Worm (Caenorhabditis elegans) whole organism, L1 larva: ENCODE results near the gene K01A11.3.

Experiments
- C16A3.4 ChIP-seq: fragments of 150-350 bp; optimal IDR thresholded peaks from 2 replicates; lab custom pipeline; 2014; ENCODE audit warnings: missing biosample characterization, missing genetic modification characterization
- F16B12.6 ChIP-seq: fragments of 150-350 bp; optimal IDR thresholded peaks from 2 replicates; lab custom pipeline; 2014; ENCODE audit warnings: missing biosample characterization, missing genetic modification characterization
- alr-1 ChIP-seq: fragments of 200-800 bp; sonication (Bioruptor generic); optimal IDR thresholded peaks from 2 replicates; lab custom pipeline; 2018; ENCODE audit warnings: borderline replicate concordance, mild to moderate bottlenecking, missing genetic modification characterization, missing compliant biosample characterization
- ama-1 ChIP-seq: fragments of 150-350 bp; optimal IDR thresholded peaks from 2 replicates; lab custom pipeline; 2014
- blmp-1 ChIP-seq: fragments of 150-350 bp; optimal IDR thresholded peaks from 2 replicates; lab custom pipeline; 2014; ENCODE audit warnings: missing biosample characterization, missing genetic modification characterization
- ceh-8 ChIP-seq: fragments of 200-800 bp; sonication (Bioruptor generic); optimal IDR thresholded peaks from 2 replicates; lab custom pipeline; 2018; ENCODE audit warnings: mild to moderate bottlenecking, missing genetic modification characterization, moderate library complexity, missing compliant biosample characterization
- ceh-90 ChIP-seq: sonication (generic microtip); optimal IDR thresholded peaks from 2 replicates; lab custom pipeline; 2016; ENCODE audit warnings: missing genetic modification characterization, missing compliant biosample characterization
- dpl-1 ChIP-seq, 3 experiments: fragments of 150-350 bp in 2 of 3; sonication (generic microtip) in 1 of 3; optimal IDR thresholded peaks; 2 replicates each; lab custom pipeline; 2014 to 2017; ENCODE audit warnings: missing biosample characterization in 3 of 3, missing genetic modification characterization in 3 of 3, missing genetic modification reagents in 3 of 3
- efl-1 ChIP-seq, 4 experiments: fragments of 150-350 bp; optimal IDR thresholded peaks in 3 of 4; peaks in 1 of 4; 1 replicate in 1 of 4; 2 replicates in 3 of 4; lab custom pipeline; 2014; ENCODE audit warnings: missing biosample characterization in 2 of 4, missing genetic modification characterization in 2 of 4, missing genetic modification reagents in 2 of 4
- efl-3 ChIP-seq: fragments of 200-800 bp; sonication (Bioruptor generic); optimal IDR thresholded peaks from 2 replicates; lab custom pipeline; 2018; ENCODE audit warnings: mild to moderate bottlenecking, missing genetic modification characterization, missing compliant biosample characterization
- elt-3 ChIP-seq, 6 experiments: fragments of 150-350 bp in 1 of 6; sonication (generic microtip); optimal IDR thresholded peaks; 2 replicates each; lab custom pipeline; 2017 to 2018; ENCODE audit warnings: missing biosample characterization in 6 of 6, missing genetic modification characterization in 6 of 6, inconsistent platforms in 1 of 6
- fkh-4 ChIP-seq: sonication (generic microtip); optimal IDR thresholded peaks from 2 replicates; lab custom pipeline; 2016; ENCODE audit warnings: missing compliant biosample characterization, missing genetic modification characterization, borderline replicate concordance
- fkh-8 ChIP-seq: sonication (generic microtip); optimal IDR thresholded peaks from 2 replicates; lab custom pipeline; 2016; ENCODE audit warnings: mild to moderate bottlenecking, missing genetic modification characterization, missing compliant biosample characterization
- grh-1 ChIP-seq: fragments of 200-800 bp; sonication (Bioruptor generic); IDR thresholded peaks from 2 replicates; pipeline ENCODE4 v1.3.6; 2022; ENCODE audit warnings: missing genetic modification reagents, missing genetic modification characterization, missing compliant biosample characterization
- hlh-17 ChIP-seq: fragments of 200-800 bp; sonication (Bioruptor generic); optimal IDR thresholded peaks from 2 replicates; lab custom pipeline; 2018; ENCODE audit warnings: missing genetic modification characterization, mild to moderate bottlenecking, missing compliant biosample characterization, moderate library complexity, borderline replicate concordance
- hlh-4 ChIP-seq: sonication (generic microtip); optimal IDR thresholded peaks from 2 replicates; lab custom pipeline; 2016; ENCODE audit warnings: mild to moderate bottlenecking, missing genetic modification characterization, missing compliant biosample characterization
- hpl-2 ChIP-seq: fragments of 150-350 bp; optimal IDR thresholded peaks from 2 replicates; lab custom pipeline; 2014; ENCODE audit warnings: missing biosample characterization, missing genetic modification reagents, missing genetic modification characterization
- irx-1 ChIP-seq: sonication (generic microtip); optimal IDR thresholded peaks from 2 replicates; lab custom pipeline; 2016; ENCODE audit warnings: missing genetic modification characterization, missing compliant biosample characterization
- jun-1 ChIP-seq: fragments of 150-350 bp; optimal IDR thresholded peaks from 2 replicates; lab custom pipeline; 2014; ENCODE audit warnings: missing biosample characterization, missing genetic modification reagents, missing genetic modification characterization
- lin-13 ChIP-seq: fragments of 150-350 bp; optimal IDR thresholded peaks from 2 replicates; lab custom pipeline; 2014; ENCODE audit warnings: missing biosample characterization, missing genetic modification reagents, missing genetic modification characterization
- lin-14 ChIP-seq: fragments of 200-800 bp; sonication (Bioruptor generic); optimal IDR thresholded peaks from 2 replicates; lab custom pipeline; 2018; ENCODE audit warnings: mild to moderate bottlenecking, missing genetic modification characterization, moderate library complexity, missing compliant biosample characterization
- lin-15B ChIP-seq: fragments of 150-350 bp; sonication (generic microtip); optimal IDR thresholded peaks from 3 replicates; lab custom pipeline; 2014; ENCODE audit warnings: missing biosample characterization, missing genetic modification characterization
- lin-35 ChIP-seq, 2 experiments: fragments of 150-350 bp; optimal IDR thresholded peaks; 2 replicates each; lab custom pipeline; 2014; ENCODE audit warnings: missing biosample characterization in 2 of 2, missing genetic modification characterization in 2 of 2, missing genetic modification reagents in 2 of 2
- mab-9 ChIP-seq: fragments of 200-800 bp; sonication (Bioruptor generic); IDR thresholded peaks from 2 replicates; pipeline ENCODE4 v1.3.6; 2022; ENCODE audit warnings: missing genetic modification reagents, missing genetic modification characterization, missing compliant biosample characterization
- mdl-1 ChIP-seq, 2 experiments: fragments of 150-350 bp; optimal IDR thresholded peaks; 2 replicates each; lab custom pipeline; 2014 to 2017; ENCODE audit warnings: missing biosample characterization in 2 of 2, missing genetic modification characterization in 2 of 2, inconsistent platforms in 1 of 2
- mep-1 ChIP-seq: fragments of 150-350 bp; optimal IDR thresholded peaks from 2 replicates; lab custom pipeline; 2014; ENCODE audit warnings: missing biosample characterization, missing genetic modification characterization
- nhr-11 ChIP-seq: fragments of 150-350 bp; optimal IDR thresholded peaks from 2 replicates; lab custom pipeline; 2014; ENCODE audit warnings: missing biosample characterization, missing genetic modification characterization
- nhr-19 ChIP-seq: fragments of 200-800 bp; sonication (Bioruptor generic); conservative IDR thresholded peaks from 2 replicates; pipeline ENCODE4 v1.3.6; 2022; ENCODE audit warnings: missing genetic modification characterization, missing compliant biosample characterization
- nhr-20 ChIP-seq: sonication (generic microtip); optimal IDR thresholded peaks from 2 replicates; lab custom pipeline; 2016; ENCODE audit warnings: mild to moderate bottlenecking, missing genetic modification characterization, missing compliant biosample characterization
- nhr-237 ChIP-seq: fragments of 150-350 bp; optimal IDR thresholded peaks from 2 replicates; lab custom pipeline; 2014; ENCODE audit warnings: missing biosample characterization, missing genetic modification characterization
- nhr-71 ChIP-seq: sonication (generic microtip); optimal IDR thresholded peaks from 2 replicates; lab custom pipeline; 2016; ENCODE audit warnings: mild to moderate bottlenecking, missing genetic modification characterization, moderate library complexity, missing compliant biosample characterization
- nhr-77 ChIP-seq: fragments of 150-350 bp; optimal IDR thresholded peaks from 2 replicates; lab custom pipeline; 2014; ENCODE audit warnings: missing biosample characterization, missing genetic modification characterization
- nhr-84 ChIP-seq: sonication (generic microtip); optimal IDR thresholded peaks from 2 replicates; lab custom pipeline; 2017; ENCODE audit warnings: missing biosample characterization, missing genetic modification characterization
- nhr-85 ChIP-seq: sonication (generic microtip); peaks from one replicate; lab custom pipeline; 2016; ENCODE audit warnings: missing genetic modification characterization, inconsistent platforms, missing compliant biosample characterization
- nhr-90 ChIP-seq: sonication (generic microtip); optimal IDR thresholded peaks from 2 replicates; lab custom pipeline; 2016; ENCODE audit warnings: mild to moderate bottlenecking, missing genetic modification characterization, missing compliant biosample characterization; ENCODE audit not compliant: poor library complexity
- pag-3 ChIP-seq: sonication (generic microtip); optimal IDR thresholded peaks from 2 replicates; lab custom pipeline; 2017; ENCODE audit warnings: missing genetic modification characterization, mild to moderate bottlenecking, missing compliant biosample characterization, antibody characterized with exemption, borderline replicate concordance; ENCODE audit not compliant: insufficient read depth
- skn-1 ChIP-seq: fragments of 150-350 bp; optimal IDR thresholded peaks from 2 replicates; lab custom pipeline; 2014; ENCODE audit warnings: missing biosample characterization, missing genetic modification characterization
- snpc-4 ChIP-seq: fragments of 150-350 bp; optimal IDR thresholded peaks from 2 replicates; lab custom pipeline; 2014; ENCODE audit warnings: missing biosample characterization, missing genetic modification characterization
- snu-23 ChIP-seq: sonication (generic microtip); optimal IDR thresholded peaks from 2 replicates; lab custom pipeline; 2016; ENCODE audit warnings: missing genetic modification characterization, missing compliant biosample characterization
- tlp-1 ChIP-seq: fragments of 150-350 bp; optimal IDR thresholded peaks from 2 replicates; lab custom pipeline; 2014; ENCODE audit warnings: missing biosample characterization, missing genetic modification characterization
- unc-130 ChIP-seq: fragments of 150-350 bp; optimal IDR thresholded peaks from 2 replicates; lab custom pipeline; 2017; ENCODE audit warnings: missing biosample characterization, missing genetic modification characterization, inconsistent platforms
- unc-30 ChIP-seq: sonication (generic microtip); optimal IDR thresholded peaks from 2 replicates; lab custom pipeline; 2017; ENCODE audit warnings: missing biosample characterization, missing genetic modification characterization
- unc-62 ChIP-seq: fragments of 150-350 bp; optimal IDR thresholded peaks from 2 replicates; lab custom pipeline; 2014; ENCODE audit warnings: missing biosample characterization, missing genetic modification reagents, missing genetic modification characterization
- xbp-1 ChIP-seq: sonication (generic microtip); optimal IDR thresholded peaks from 2 replicates; lab custom pipeline; 2016; ENCODE audit warnings: missing genetic modification characterization, missing compliant biosample characterization
- zag-1 ChIP-seq: fragments of 150-350 bp; optimal IDR thresholded peaks from 2 replicates; lab custom pipeline; 2014; ENCODE audit warnings: missing biosample characterization, missing genetic modification characterization
- ztf-4 ChIP-seq: fragments of 150-350 bp; optimal IDR thresholded peaks from 2 replicates; lab custom pipeline; 2014; ENCODE audit warnings: missing biosample characterization, missing genetic modification characterization

Gene K01A11.3

ce11 chrIII:3484995-3485394, 32.6 kb upstream of the K01A11.3 start:
- no peak for TF ChIP-seq efl-1 (optimal IDR thresholded peaks at IDR 0.05; lab: Kevin White, UChicago)
- peak in 1 of 2 experiments; percentile 2 for TF ChIP-seq efl-1 (GFP tag; optimal IDR thresholded peaks at IDR 0.05 in 1 of 2; lab: Kevin White, UChicago)
- TF ChIP-seq ceh-8, result no peak
- TF ChIP-seq C16A3.4, result no peak
- no peak for TF ChIP-seq ceh-90 (tag; lab: Kevin White, UChicago)
- peak; percentile 61 for TF ChIP-seq nhr-85 (tag; lab: Kevin White, UChicago)
- TF ChIP-seq F16B12.6 (tag; lab: Kevin White, UChicago), result no peak

DNA sequence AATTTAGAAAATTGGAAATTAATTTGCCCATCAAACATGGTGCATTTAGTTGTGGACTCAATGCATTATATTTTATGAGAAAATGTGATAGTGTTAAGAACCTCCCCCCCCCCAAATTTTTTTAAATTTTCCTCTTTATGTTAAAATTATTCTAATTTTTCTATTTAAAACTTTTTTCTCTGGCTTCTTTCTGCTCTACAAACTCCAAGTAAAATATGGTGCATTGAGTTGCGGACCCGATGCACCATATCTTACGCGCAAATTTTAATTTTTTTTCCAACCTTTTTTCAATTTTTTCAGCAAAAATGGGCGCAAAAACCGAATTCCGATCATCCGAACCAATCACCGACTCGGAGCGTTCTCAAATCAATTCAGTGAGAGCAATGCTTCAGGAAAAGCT, 29.9 kb upstream of the K01A11.3 start, which contains the start of gene C34C12.6:
Gene C34C12.6, plus strand, starts transcription at position 301 of the 400 bp plus-strand sequence.
- no peak for TF ChIP-seq lin-35 (GFP tag; optimal IDR thresholded peaks at IDR 0.05; lab: Kevin White, UChicago)
- TF ChIP-seq nhr-85 (tag; lab: Kevin White, UChicago), result peak; percentile 46

- TF ChIP-seq efl-3 (no peak), mep-1 (tag; lab: Kevin White, UChicago) (peak; percentile 6), blmp-1 (tag; lab: Kevin White, UChicago) (peak; percentile 96)
- TF ChIP-seq, all 84 proteins: peak for 2
Observed at ce11 chrIII:3480950-3481349, 28.5 kb upstream of the K01A11.3 start.

- TF ChIP-seq alr-1, result no peak
- peak; percentile 16 for TF ChIP-seq snu-23 (GFP tag; lab: Kevin White, UChicago)
- TF ChIP-seq irx-1, result no peak
- no peak for TF ChIP-seq nhr-84
- no peak for TF ChIP-seq grh-1 (GFP tag; lab: Robert Waterston, UW)
- TF ChIP-seq lin-13 (GFP tag; lab: Kevin White, UChicago), result no peak
- peak; percentile 60 for TF ChIP-seq lin-14 (GFP tag; lab: Kevin White, UChicago)
- TF ChIP-seq nhr-20 (tag; lab: Kevin White, UChicago), result peak; percentile 13
- no peak for TF ChIP-seq nhr-77 (tag; lab: Kevin White, UChicago)
- TF ChIP-seq hlh-4 (tag; lab: Kevin White, UChicago), result no peak
- no peak for TF ChIP-seq tlp-1
- no peak for TF ChIP-seq lin-35 (GFP tag; optimal IDR thresholded peaks at IDR 0.05; lab: Kevin White, UChicago)
- TF ChIP-seq unc-62 (GFP tag; lab: Kevin White, UChicago), result no peak
- no peak for TF ChIP-seq dpl-1 (GFP tag; optimal IDR thresholded peaks at IDR 0.05; lab: Kevin White, UChicago)
- TF ChIP-seq unc-30 (tag; lab: Kevin White, UChicago), result no peak
- TF ChIP-seq nhr-90 (tag; lab: Kevin White, UChicago), result peak; percentile 47
- no peak for TF ChIP-seq fkh-4
- peak; percentile 1 for TF ChIP-seq unc-130
- TF ChIP-seq nhr-19 (GFP tag; lab: Robert Waterston, UW), result no peak
- no peak for TF ChIP-seq jun-1 (tag; lab: Kevin White, UChicago)
- TF ChIP-seq lin-15B, result no peak
- TF ChIP-seq nhr-11 (tag; lab: Kevin White, UChicago), result no peak
- TF ChIP-seq mep-1 (tag; lab: Kevin White, UChicago), result peak; percentile 54
- peak; percentile 89 for TF ChIP-seq blmp-1 (tag; lab: Kevin White, UChicago)
- TF ChIP-seq zag-1 (tag; lab: Kevin White, UChicago), result no peak
- TF ChIP-seq ceh-90 (tag; lab: Kevin White, UChicago), result no peak
- TF ChIP-seq fkh-8, result no peak
- TF ChIP-seq hpl-2 (GFP tag; lab: Kevin White, UChicago), result no peak
- no peak for TF ChIP-seq mab-9 (GFP tag; lab: Robert Waterston, UW)
- TF ChIP-seq skn-1, result no peak
- TF ChIP-seq snpc-4 (tag; lab: Kevin White, UChicago), result no peak
- no peak for TF ChIP-seq xbp-1
- TF ChIP-seq ztf-4 (tag; lab: Kevin White, UChicago), result no peak
- no peak for TF ChIP-seq nhr-71 (tag; lab: Kevin White, UChicago)
- TF ChIP-seq hlh-17 (GFP tag; lab: Kevin White, UChicago), result no peak
- no peak for TF ChIP-seq ama-1 (lab: Kevin White, UChicago)
- TF ChIP-seq ceh-8, result no peak
- no peak for TF ChIP-seq nhr-237 (tag; lab: Kevin White, UChicago)
- TF ChIP-seq pag-3 (tag; lab: Kevin White, UChicago), result no peak
- peak in 1 of 6 experiments; percentile 46 for TF ChIP-seq elt-3 (tag; optimal IDR thresholded peaks at IDR 0.05; lab: Kevin White, UChicago)
- TF ChIP-seq mdl-1 (tag; optimal IDR thresholded peaks at IDR 0.05; lab: Kevin White, UChicago), result no peak
Observed at ce11 chrIII:3480236-3480635, 27.8 kb upstream of the K01A11.3 start.
